Worm (Caenorhabditis elegans) whole organism, young adult: ENCODE results near the gene Y48G9A.9.

Experiments used
- D2030.7 ChIP-seq: fragments of 200-800 bp; sonication (Bioruptor generic); IDR thresholded peaks from 2 replicates; pipeline ENCODE4 v1.3.6; 2022; ENCODE audit warnings: missing genetic modification reagents, missing genetic modification characterization, missing compliant biosample characterization
- F33H1.4 ChIP-seq: fragments of 200-800 bp; sonication (Bioruptor generic); IDR thresholded peaks from 2 replicates; pipeline ENCODE4 v1.3.6; 2022; ENCODE audit warnings: missing genetic modification reagents, missing genetic modification characterization, missing compliant biosample characterization
- F55B11.4 ChIP-seq: sonication (generic microtip); optimal IDR thresholded peaks from 2 replicates; lab custom pipeline; 2016; ENCODE audit warnings: missing compliant biosample characterization, missing genetic modification characterization, borderline replicate concordance; ENCODE audit not compliant: insufficient read depth
- K11D2.4 ChIP-seq: fragments of 200-800 bp; sonication (Bioruptor generic); IDR thresholded peaks from 2 replicates; pipeline ENCODE4 v1.3.6; 2022; ENCODE audit warnings: missing genetic modification reagents, missing genetic modification characterization, missing compliant biosample characterization
- K12H6.12 ChIP-seq: fragments of 200-800 bp; sonication (Bioruptor generic); optimal IDR thresholded peaks from 2 replicates; lab custom pipeline; 2018; ENCODE audit warnings: mild to moderate bottlenecking, missing genetic modification characterization, missing compliant biosample characterization
- Y79H2A.3 ChIP-seq: fragments of 200-800 bp; sonication (Bioruptor generic); conservative IDR thresholded peaks from 2 replicates; pipeline ENCODE4 v1.3.6; 2022; ENCODE audit warnings: missing genetic modification reagents, missing genetic modification characterization, missing compliant biosample characterization
- atf-7 ChIP-seq: sonication (generic microtip); optimal IDR thresholded peaks from 2 replicates; lab custom pipeline; 2017; ENCODE audit warnings: mild to moderate bottlenecking, missing genetic modification characterization, missing compliant biosample characterization
- attf-6 ChIP-seq: fragments of 200-800 bp; sonication (Bioruptor generic); IDR thresholded peaks from 2 replicates; pipeline ENCODE4 v1.3.6; 2022; ENCODE audit warnings: missing genetic modification reagents, missing genetic modification characterization, missing compliant biosample characterization
- ccch-3 ChIP-seq: fragments of 200-800 bp; sonication (Bioruptor generic); optimal IDR thresholded peaks from 2 replicates; lab custom pipeline; 2018; ENCODE audit warnings: mild to moderate bottlenecking, missing genetic modification characterization, missing compliant biosample characterization
- ceh-27 ChIP-seq: fragments of 200-800 bp; sonication (Bioruptor generic); optimal IDR thresholded peaks from 2 replicates; lab custom pipeline; 2018; ENCODE audit warnings: mild to moderate bottlenecking, missing genetic modification characterization, moderate library complexity, missing compliant biosample characterization
- dox-1 ChIP-seq: fragments of 200-800 bp; sonication (Bioruptor generic); IDR thresholded peaks from 2 replicates; pipeline ENCODE4 v1.3.6; 2022; ENCODE audit warnings: missing genetic modification reagents, missing genetic modification characterization, missing compliant biosample characterization
- dpl-1 ChIP-seq: fragments of 150-350 bp; optimal IDR thresholded peaks from 2 replicates; lab custom pipeline; 2014; ENCODE audit warnings: missing biosample characterization, missing genetic modification reagents, missing genetic modification characterization
- efl-1 ChIP-seq: fragments of 150-350 bp; optimal IDR thresholded peaks from 2 replicates; lab custom pipeline; 2014; ENCODE audit warnings: missing biosample characterization, missing genetic modification reagents, missing genetic modification characterization
- egrh-3 ChIP-seq: fragments of 200-800 bp; sonication (Bioruptor generic); IDR thresholded peaks from 2 replicates; pipeline ENCODE4 v1.3.6; 2022; ENCODE audit warnings: missing genetic modification reagents, missing genetic modification characterization, missing compliant biosample characterization
- hmg-1.2 ChIP-seq: fragments of 200-800 bp; sonication (Bioruptor generic); IDR thresholded peaks from 2 replicates; pipeline ENCODE4 v1.3.6; 2022; ENCODE audit warnings: missing genetic modification reagents, missing genetic modification characterization, missing compliant biosample characterization
- lag-1 ChIP-seq: fragments of 200-800 bp; sonication (Bioruptor generic); IDR thresholded peaks from 2 replicates; pipeline ENCODE4 v1.3.6; 2022; ENCODE audit warnings: missing genetic modification reagents, missing genetic modification characterization, missing compliant biosample characterization
- lin-54 ChIP-seq: fragments of 200-800 bp; sonication (Bioruptor generic); optimal IDR thresholded peaks from 2 replicates; lab custom pipeline; 2018; ENCODE audit warnings: mild to moderate bottlenecking, missing genetic modification characterization, missing compliant biosample characterization
- lsl-1 ChIP-seq: fragments of 200-800 bp; sonication (Bioruptor generic); optimal IDR thresholded peaks from 2 replicates; lab custom pipeline; 2018; ENCODE audit warnings: mild to moderate bottlenecking, missing genetic modification characterization, moderate library complexity, missing compliant biosample characterization
- madf-6 ChIP-seq: fragments of 200-800 bp; sonication (Bioruptor generic); IDR thresholded peaks from 2 replicates; pipeline ENCODE4 v1.3.6; 2022; ENCODE audit warnings: missing genetic modification reagents, missing genetic modification characterization, missing compliant biosample characterization
- madf-8 ChIP-seq: fragments of 200-800 bp; sonication (Bioruptor generic); conservative IDR thresholded peaks from 2 replicates; pipeline ENCODE4 v1.3.6; 2022; ENCODE audit warnings: missing genetic modification reagents, missing genetic modification characterization, missing compliant biosample characterization
- mcd-1 ChIP-seq: fragments of 200-800 bp; sonication (Bioruptor generic); IDR thresholded peaks from 2 replicates; pipeline ENCODE4 v1.3.6; 2022; ENCODE audit warnings: missing genetic modification reagents, missing genetic modification characterization, missing compliant biosample characterization
- nfya-2 ChIP-seq: fragments of 200-800 bp; sonication (Bioruptor generic); IDR thresholded peaks from 2 replicates; pipeline ENCODE4 v1.3.6; 2022; ENCODE audit warnings: missing genetic modification reagents, missing genetic modification characterization, missing compliant biosample characterization
- nhr-27 ChIP-seq: fragments of 200-800 bp; sonication (Bioruptor generic); optimal IDR thresholded peaks from 2 replicates; lab custom pipeline; 2018; ENCODE audit warnings: mild to moderate bottlenecking, missing genetic modification characterization, moderate library complexity, missing compliant biosample characterization
- rpc-1 ChIP-seq, 2 experiments: fragments of 150-350 bp in 1 of 2; sonication (generic microtip) in 1 of 2; optimal IDR thresholded peaks; 2 replicates each; lab custom pipeline; 2014 to 2018; ENCODE audit warnings: missing biosample characterization in 1 of 2, missing genetic modification characterization in 1 of 2, missing genetic modification reagents in 1 of 2, missing genotype in 1 of 2
- snpc-1.1 ChIP-seq: sonication (generic microtip); optimal IDR thresholded peaks from 2 replicates; lab custom pipeline; 2017; ENCODE audit warnings: missing genetic modification characterization, mild to moderate bottlenecking, missing compliant biosample characterization, antibody characterized with exemption, moderate library complexity, missing genotype, missing genetic modification reagents; ENCODE audit not compliant: insufficient read depth
- somi-1 ChIP-seq: fragments of 200-800 bp; sonication (Bioruptor generic); optimal IDR thresholded peaks from 2 replicates; lab custom pipeline; 2018; ENCODE audit warnings: mild to moderate bottlenecking, missing genetic modification characterization, missing compliant biosample characterization
- tbx-9 ChIP-seq: sonication (generic microtip); optimal IDR thresholded peaks from 2 replicates; lab custom pipeline; 2016; ENCODE audit warnings: borderline replicate concordance, missing genetic modification characterization, inconsistent platforms, missing compliant biosample characterization
- unc-130 ChIP-seq: sonication (generic microtip); optimal IDR thresholded peaks from 2 replicates; lab custom pipeline; 2016; ENCODE audit warnings: missing genetic modification reagents, missing genetic modification characterization, missing compliant biosample characterization
- xnd-1 ChIP-seq: sonication (generic microtip); optimal IDR thresholded peaks from 2 replicates; lab custom pipeline; 2016; ENCODE audit warnings: missing genotype, missing genetic modification reagents, missing genetic modification characterization, missing compliant biosample characterization
- zfh-2 ChIP-seq: fragments of 200-800 bp; sonication (Bioruptor generic); conservative IDR thresholded peaks from 2 replicates; pipeline ENCODE4 v1.3.6; 2022; ENCODE audit warnings: missing genetic modification reagents, missing genetic modification characterization, missing compliant biosample characterization
- ztf-18 ChIP-seq: sonication (generic microtip); optimal IDR thresholded peaks from 2 replicates; lab custom pipeline; 2016; ENCODE audit warnings: missing genotype, mild to moderate bottlenecking, missing genetic modification characterization, missing compliant biosample characterization
- ztf-22 ChIP-seq: fragments of 200-800 bp; sonication (Bioruptor generic); optimal IDR thresholded peaks from 2 replicates; lab custom pipeline; 2018; ENCODE audit warnings: mild to moderate bottlenecking, missing genetic modification characterization, moderate library complexity, missing compliant biosample characterization
- ztf-3 ChIP-seq: fragments of 200-800 bp; sonication (Bioruptor generic); optimal IDR thresholded peaks from 2 replicates; lab custom pipeline; 2018; ENCODE audit warnings: mild to moderate bottlenecking, missing genetic modification characterization, missing compliant biosample characterization

The Y48G9A.9 gene

ce11 chrIII:2101895-2102345 is 9.4 kb downstream of the Y48G9A.9 start, which contains the start of gene ppk-2 (continued):
- TF ChIP-seq lag-1 (GFP tag; lab: Robert Waterston, UW) (no peak), madf-6 (GFP tag; lab: Robert Waterston, UW) (peak; percentile 96), madf-8 (GFP tag; lab: Robert Waterston, UW) (peak; percentile 83)

ce11 chrIII:2105935-2106334 is 13.4 kb downstream of the Y48G9A.9 start:
- TF ChIP-seq nhr-27 (tag; lab: Kevin White, UChicago) (no peak), ccch-3 (GFP tag; lab: Kevin White, UChicago) (no peak), nfya-2 (GFP tag; lab: Robert Waterston, UW) (no peak), atf-7 (tag; lab: Kevin White, UChicago) (no peak), attf-6 (GFP tag; lab: Robert Waterston, UW) (no peak), ztf-3 (no peak), ztf-18 (tag; lab: Kevin White, UChicago) (no peak), tbx-9 (tag; lab: Kevin White, UChicago) (no peak), egrh-3 (GFP tag; lab: Robert Waterston, UW) (peak; percentile 15; the same call in 1 of the 2 replicates), ztf-22 (no peak), K12H6.12 (tag; lab: Kevin White, UChicago) (no peak), unc-130 (GFP tag; lab: Kevin White, UChicago) (no peak), Y79H2A.3 (GFP tag; lab: Robert Waterston, UW) (no peak), ceh-27 (GFP tag; lab: Kevin White, UChicago) (no peak), zfh-2 (GFP tag; lab: Robert Waterston, UW) (peak; percentile 80)

- TF ChIP-seq somi-1 (GFP tag; lab: Kevin White, UChicago) (no peak), snpc-1.1 (tag; lab: Kevin White, UChicago) (no peak), dox-1 (GFP tag; lab: Robert Waterston, UW) (no peak)
These were observed 17.7 kb downstream of the Y48G9A.9 start, which contains the start of gene Y48G9A.7 for ce11 chrIII:2110249-2110648. Gene Y48G9A.7 (plus strand): TSS chrIII:2110549.

- no peak for TF ChIP-seq dpl-1 (GFP tag; lab: Kevin White, UChicago)
- peak; percentile 79 for TF ChIP-seq lin-54 (GFP tag; lab: Kevin White, UChicago)
- no peak for TF ChIP-seq F55B11.4
- TF ChIP-seq D2030.7 (GFP tag; lab: Robert Waterston, UW) = peak; percentile 13; the same call in 1 of the 2 replicates
- TF ChIP-seq mcd-1 = peak; percentile 84
- no peak for TF ChIP-seq rpc-1 (optimal IDR thresholded peaks at IDR 0.05; lab: Kevin White, UChicago)
- TF ChIP-seq rpc-1 (tag; optimal IDR thresholded peaks at IDR 0.05; lab: Kevin White, UChicago) = no peak
- peak; percentile 15 for TF ChIP-seq xnd-1
- peak; percentile 41; the same call in 1 of the 2 replicates for TF ChIP-seq F33H1.4 (GFP tag; lab: Robert Waterston, UW)
- TF ChIP-seq lsl-1 = peak; percentile 36
- TF ChIP-seq efl-1 (GFP tag; lab: Kevin White, UChicago) = peak; percentile 61
- TF ChIP-seq, all 124 proteins: peak for 7
These were observed 18.9 kb downstream of the Y48G9A.9 start for ce11 chrIII:2111376-2111775.

- TF ChIP-seq hmg-1.2 (no peak), mcd-1 (peak; percentile 55), K11D2.4 (GFP tag; lab: Robert Waterston, UW) (no peak)
- TF ChIP-seq, all 124 proteins: peak for 1
These were observed 19.5 kb downstream of the Y48G9A.9 start for ce11 chrIII:2112009-2112408.
